Worm (Caenorhabditis elegans) whole organism, L4 larva: ENCODE results near the gene C29E4.17.

ENCODE experiments used
- D1046.2 ChIP-seq: fragments of 200-800 bp; sonication (Bioruptor generic); IDR thresholded peaks from 2 replicates; pipeline ENCODE4 v1.3.6; 2022; ENCODE audit warnings: missing genetic modification characterization, missing compliant biosample characterization
- F49E8.2 ChIP-seq: sonication (generic microtip); optimal IDR thresholded peaks from 2 replicates; lab custom pipeline; 2016; ENCODE audit warnings: missing compliant biosample characterization, mild to moderate bottlenecking, missing genetic modification characterization, borderline replicate concordance
- ceh-28 ChIP-seq: fragments of 150-350 bp; optimal IDR thresholded peaks from 2 replicates; lab custom pipeline; 2014; ENCODE audit warnings: missing biosample characterization, missing genetic modification reagents, missing genetic modification characterization
- ces-1 ChIP-seq: fragments of 150-350 bp; sonication (generic microtip); optimal IDR thresholded peaks from 4 replicates; lab custom pipeline; 2014; ENCODE audit warnings: missing biosample characterization, missing genetic modification reagents, missing genetic modification characterization
- dpl-1 ChIP-seq: fragments of 150-350 bp; optimal IDR thresholded peaks from 2 replicates; lab custom pipeline; 2014; ENCODE audit warnings: missing biosample characterization, missing genetic modification reagents, missing genetic modification characterization
- fos-1 ChIP-seq: fragments of 150-350 bp; optimal IDR thresholded peaks from 2 replicates; lab custom pipeline; 2014; ENCODE audit warnings: missing biosample characterization, missing genetic modification characterization
- jun-1 ChIP-seq: fragments of 150-350 bp; optimal IDR thresholded peaks from 2 replicates; lab custom pipeline; 2014; ENCODE audit warnings: missing biosample characterization, missing genetic modification reagents, missing genetic modification characterization
- lin-29 ChIP-seq: fragments of 200-800 bp; sonication (Bioruptor generic); IDR thresholded peaks from 2 replicates; pipeline ENCODE4 v1.3.6; 2022; ENCODE audit warnings: missing genetic modification reagents, missing genetic modification characterization, missing compliant biosample characterization
- nhr-237 ChIP-seq: sonication (generic microtip); optimal IDR thresholded peaks from 2 replicates; lab custom pipeline; 2017; ENCODE audit warnings: missing biosample characterization, missing genetic modification characterization
- nhr-25 ChIP-seq: sonication (generic microtip); optimal IDR thresholded peaks from 2 replicates; lab custom pipeline; 2017; ENCODE audit warnings: missing genetic modification characterization, mild to moderate bottlenecking, missing compliant biosample characterization, antibody characterized with exemption, moderate library complexity, borderline replicate concordance; ENCODE audit not compliant: insufficient read depth
- pqm-1 ChIP-seq: sonication (generic microtip); optimal IDR thresholded peaks from 2 replicates; lab custom pipeline; 2017; ENCODE audit warnings: missing biosample characterization, missing genetic modification characterization
- unc-62 ChIP-seq, 3 experiments: fragments of 150-350 bp in 1 of 3; sonication (generic microtip); optimal IDR thresholded peaks in 2 of 3; peaks in 1 of 3; 1 replicate in 1 of 3; 2 replicates in 2 of 3; lab custom pipeline; 2014 to 2017; ENCODE audit warnings: missing biosample characterization in 3 of 3, missing genetic modification characterization in 3 of 3, missing genetic modification reagents in 3 of 3, missing genotype in 1 of 3
- zag-1 ChIP-seq: fragments of 150-350 bp; optimal IDR thresholded peaks from 2 replicates; lab custom pipeline; 2014; ENCODE audit warnings: missing biosample characterization, missing genetic modification characterization

DNA sequence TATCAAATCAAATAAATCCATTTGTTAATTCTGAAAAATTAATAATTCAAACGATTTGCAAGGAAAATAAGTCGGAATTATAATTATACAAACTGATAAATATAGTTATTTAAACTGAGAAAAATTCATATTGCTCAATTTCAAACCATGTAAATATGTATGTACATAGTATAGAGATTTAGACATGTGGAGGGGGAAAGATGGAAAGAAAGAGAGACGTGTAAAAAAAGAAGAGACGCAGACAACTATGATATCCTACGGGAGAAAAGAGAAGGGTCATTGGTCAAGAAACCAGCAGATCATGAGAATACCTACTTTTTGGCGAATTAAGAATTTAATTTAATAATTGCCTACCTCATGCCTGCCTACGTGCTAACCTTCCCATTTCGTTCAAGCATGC, 35.8 kb downstream of the C29E4.17 start, which contains the start of gene C29E4.11:
- TF ChIP-seq pqm-1 (no peak), dpl-1 (no peak), F49E8.2 (tag; lab: Kevin White, UChicago) (no peak), unc-62 (GFP tag; optimal IDR thresholded peaks at IDR 0.05 in 1 of 2; lab: Kevin White, UChicago) (no peak), unc-62 (tag; optimal IDR thresholded peaks at IDR 0.05; lab: Kevin White, UChicago) (no peak), lin-29 (no peak), D1046.2 (no peak), nhr-237 (tag; lab: Kevin White, UChicago) (no peak), ces-1 (no peak), ceh-28 (tag; lab: Kevin White, UChicago) (no peak), fos-1 (tag; lab: Kevin White, UChicago) (no peak), zag-1 (tag; lab: Kevin White, UChicago) (no peak), jun-1 (tag; lab: Kevin White, UChicago) (no peak), nhr-25 (tag; lab: Kevin White, UChicago) (no peak)
